Fruit fly (Drosophila melanogaster) whole organism, prepupa: ENCODE results near the gene syd.

ENCODE experiments used
- Blimp-1 ChIP-seq: fragments of 200-800 bp; sonication (Bioruptor generic); optimal IDR thresholded peaks from 3 replicates; lab custom pipeline; 2017; ENCODE audit warnings: missing biosample characterization, missing genetic modification characterization, mild to moderate bottlenecking, moderate library complexity, missing genetic modification reagents
- CG10631 ChIP-seq: fragments of 200-800 bp; sonication (Bioruptor generic); optimal IDR thresholded peaks from 2 replicates; lab custom pipeline; 2016; ENCODE audit warnings: missing biosample characterization, missing genetic modification characterization
- CG10669 ChIP-seq: fragments of 200-800 bp; sonication (Bioruptor generic); optimal IDR thresholded peaks from 3 replicates; lab custom pipeline; 2018; ENCODE audit warnings: missing biosample characterization, mild to moderate bottlenecking, missing genetic modification characterization, moderate library complexity
- CG11294 ChIP-seq: fragments of 200-800 bp; sonication (Bioruptor generic); IDR thresholded peaks from 2 replicates; pipeline ENCODE4 v1.3.6; 2022; ENCODE audit warnings: missing biosample characterization, missing genetic modification characterization
- CG11902 ChIP-seq: fragments of 200-800 bp; sonication (Bioruptor generic); optimal IDR thresholded peaks from 3 replicates; lab custom pipeline; 2016; ENCODE audit warnings: missing biosample characterization, missing genetic modification characterization
- CG15336 ChIP-seq: fragments of 200-800 bp; sonication (Bioruptor generic); IDR thresholded peaks from 2 replicates; pipeline ENCODE4 v1.3.6; 2022; ENCODE audit warnings: missing biosample characterization, missing genetic modification characterization
- CG16779 ChIP-seq: fragments of 200-800 bp; sonication (Bioruptor generic); optimal IDR thresholded peaks from 3 replicates; lab custom pipeline; 2017; ENCODE audit warnings: missing biosample characterization, mild to moderate bottlenecking, missing genetic modification characterization
- CG3032 ChIP-seq: fragments of 200-800 bp; optimal IDR thresholded peaks from 2 replicates; lab custom pipeline; 2019; ENCODE audit warnings: missing biosample characterization, mild to moderate bottlenecking, missing genetic modification characterization, moderate library complexity
- CG32006 ChIP-seq: fragments of 200-800 bp; sonication (Bioruptor generic); optimal IDR thresholded peaks from 3 replicates; lab custom pipeline; 2017; ENCODE audit warnings: missing biosample characterization, mild to moderate bottlenecking, missing genetic modification characterization
- CG34406 ChIP-seq: fragments of 200-800 bp; sonication (Bioruptor generic); optimal IDR thresholded peaks from 3 replicates; lab custom pipeline; 2016; ENCODE audit warnings: missing biosample characterization, missing genetic modification characterization
- CG3919 ChIP-seq: fragments of 200-800 bp; sonication (Bioruptor generic); optimal IDR thresholded peaks from 3 replicates; lab custom pipeline; 2016; ENCODE audit warnings: missing biosample characterization, missing genetic modification characterization
- CG4318 ChIP-seq: fragments of 200-800 bp; sonication (Bioruptor generic); optimal IDR thresholded peaks from 3 replicates; lab custom pipeline; 2017; ENCODE audit warnings: missing biosample characterization, mild to moderate bottlenecking, missing genetic modification characterization
- CG6163 ChIP-seq: fragments of 200-800 bp; sonication (Bioruptor generic); IDR thresholded peaks from 3 replicates; pipeline ENCODE4 v1.3.6; 2022; ENCODE audit warnings: missing biosample characterization, missing genetic modification characterization
- CG6276 ChIP-seq: fragments of 200-800 bp; sonication (Bioruptor generic); optimal IDR thresholded peaks from 2 replicates; lab custom pipeline; 2017; ENCODE audit warnings: missing biosample characterization, mild to moderate bottlenecking, missing genetic modification characterization
- CG6792 ChIP-seq: fragments of 200-800 bp; sonication (Bioruptor generic); optimal IDR thresholded peaks from 3 replicates; lab custom pipeline; 2016; ENCODE audit warnings: missing biosample characterization, missing genetic modification characterization
- CG6808 ChIP-seq: fragments of 200-800 bp; sonication (Bioruptor generic); optimal IDR thresholded peaks from 3 replicates; lab custom pipeline; 2017; ENCODE audit warnings: missing biosample characterization, missing genetic modification characterization, mild to moderate bottlenecking, moderate library complexity, missing genetic modification reagents
- CG6854 ChIP-seq: fragments of 200-800 bp; sonication (Bioruptor generic); optimal IDR thresholded peaks from 2 replicates; lab custom pipeline; 2017; ENCODE audit warnings: missing biosample characterization, mild to moderate bottlenecking, missing genetic modification characterization
- CG7368 ChIP-seq: fragments of 200-800 bp; sonication (Bioruptor generic); optimal IDR thresholded peaks from 3 replicates; lab custom pipeline; 2016; ENCODE audit warnings: missing biosample characterization, missing genetic modification characterization
- CG8319 ChIP-seq: fragments of 200-800 bp; sonication (Bioruptor generic); optimal IDR thresholded peaks from 3 replicates; lab custom pipeline; 2016; ENCODE audit warnings: missing biosample characterization, missing genetic modification characterization
- CG8632 ChIP-seq: fragments of 200-800 bp; sonication (Bioruptor generic); optimal IDR thresholded peaks from 3 replicates; lab custom pipeline; 2016; ENCODE audit warnings: missing biosample characterization, missing genetic modification characterization
- CG9139 ChIP-seq: fragments of 200-800 bp; sonication (Bioruptor generic); optimal IDR thresholded peaks from 3 replicates; lab custom pipeline; 2017; ENCODE audit warnings: missing biosample characterization, mild to moderate bottlenecking, missing genetic modification characterization
- Eip78C ChIP-seq: fragments of 200-800 bp; sonication (Bioruptor generic); peaks from one replicate; lab custom pipeline; 2016; ENCODE audit warnings: missing biosample characterization, missing genetic modification characterization
- Eip93F ChIP-seq: fragments of 200-800 bp; sonication (Bioruptor generic); optimal IDR thresholded peaks from 2 replicates; lab custom pipeline; 2016; ENCODE audit warnings: missing biosample characterization, mild to moderate bottlenecking, missing genetic modification characterization
- Ets96B ChIP-seq: fragments of 200-800 bp; optimal IDR thresholded peaks from 2 replicates; lab custom pipeline; 2019; ENCODE audit warnings: missing biosample characterization, mild to moderate bottlenecking, missing genetic modification characterization, moderate library complexity
- Hr39 ChIP-seq: fragments of 200-800 bp; sonication (Bioruptor generic); optimal IDR thresholded peaks from 2 replicates; lab custom pipeline; 2016; ENCODE audit warnings: missing biosample characterization, missing genetic modification characterization
- Met ChIP-seq: fragments of 200-800 bp; sonication (Bioruptor generic); optimal IDR thresholded peaks from 3 replicates; lab custom pipeline; 2016; ENCODE audit warnings: missing biosample characterization, missing genetic modification characterization
- OdsH ChIP-seq: fragments of 200-800 bp; sonication (Bioruptor generic); optimal IDR thresholded peaks from 3 replicates; lab custom pipeline; 2016; ENCODE audit warnings: missing biosample characterization, missing genetic modification characterization
- Sox102F ChIP-seq: fragments of 200-800 bp; sonication (Bioruptor generic); optimal IDR thresholded peaks from 2 replicates; lab custom pipeline; 2016; ENCODE audit warnings: missing biosample characterization, mild to moderate bottlenecking, missing genetic modification characterization
- Sox15 ChIP-seq: fragments of 200-800 bp; sonication (Bioruptor generic); optimal IDR thresholded peaks from 3 replicates; lab custom pipeline; 2016; ENCODE audit warnings: missing biosample characterization, missing genetic modification characterization
- achi ChIP-seq: fragments of 200-800 bp; sonication (Bioruptor generic); optimal IDR thresholded peaks from 3 replicates; lab custom pipeline; 2016; ENCODE audit warnings: missing biosample characterization, missing genetic modification characterization
- cyc ChIP-seq: fragments of 200-800 bp; sonication (Bioruptor generic); optimal IDR thresholded peaks from 3 replicates; lab custom pipeline; 2016; ENCODE audit warnings: missing biosample characterization, missing genetic modification characterization
- dac ChIP-seq: fragments of 200-800 bp; sonication (Bioruptor generic); optimal IDR thresholded peaks from 2 replicates; lab custom pipeline; 2017; ENCODE audit warnings: missing biosample characterization, mild to moderate bottlenecking, missing genetic modification characterization
- eg ChIP-seq: fragments of 200-800 bp; sonication (Bioruptor generic); IDR thresholded peaks from 3 replicates; pipeline ENCODE4 v1.3.6; 2022; ENCODE audit warnings: missing biosample characterization, missing genetic modification characterization
- esn ChIP-seq: fragments of 200-800 bp; sonication (Bioruptor generic); optimal IDR thresholded peaks from 2 replicates; lab custom pipeline; 2016; ENCODE audit warnings: missing biosample characterization, mild to moderate bottlenecking, missing genetic modification characterization, moderate library complexity
- fd59A ChIP-seq: fragments of 200-800 bp; sonication (Bioruptor generic); optimal IDR thresholded peaks from 2 replicates; lab custom pipeline; 2017; ENCODE audit warnings: missing biosample characterization, mild to moderate bottlenecking, missing genetic modification characterization, missing genetic modification reagents
- fd85E ChIP-seq: fragments of 200-800 bp; sonication (Bioruptor generic); optimal IDR thresholded peaks from 3 replicates; lab custom pipeline; 2016; ENCODE audit warnings: missing biosample characterization, missing genetic modification characterization
- fkh ChIP-seq: fragments of 200-800 bp; sonication (Bioruptor generic); optimal IDR thresholded peaks from 3 replicates; lab custom pipeline; 2017; ENCODE audit warnings: missing biosample characterization, mild to moderate bottlenecking, missing genetic modification characterization, moderate library complexity
- lz ChIP-seq: fragments of 200-800 bp; sonication (Bioruptor generic); optimal IDR thresholded peaks from 3 replicates; lab custom pipeline; 2016; ENCODE audit warnings: missing biosample characterization, missing genetic modification characterization
- pdm3 ChIP-seq: fragments of 200-800 bp; sonication (Bioruptor generic); optimal IDR thresholded peaks from 3 replicates; lab custom pipeline; 2016; ENCODE audit warnings: missing biosample characterization, missing genetic modification characterization
- salr ChIP-seq, 2 experiments: fragments of 200-800 bp; sonication (Bioruptor generic); optimal IDR thresholded peaks; 3 replicates each; lab custom pipeline; 2016 to 2018; ENCODE audit warnings: missing biosample characterization in 2 of 2, missing genetic modification characterization in 2 of 2, mild to moderate bottlenecking in 1 of 2
- spab ChIP-seq: fragments of 200-800 bp; sonication (Bioruptor generic); optimal IDR thresholded peaks from 2 replicates; lab custom pipeline; 2017; ENCODE audit warnings: missing biosample characterization, mild to moderate bottlenecking, missing genetic modification characterization, missing genetic modification reagents
- ss ChIP-seq, 2 experiments: fragments of 200-800 bp; sonication (Bioruptor generic); optimal IDR thresholded peaks; 2 replicates in 1 of 2; 3 replicates in 1 of 2; lab custom pipeline; 2017 to 2018; ENCODE audit warnings: mild to moderate bottlenecking in 2 of 2, missing biosample characterization in 2 of 2, missing genetic modification characterization in 2 of 2, moderate library complexity in 1 of 2
- svp ChIP-seq: fragments of 200-800 bp; sonication (Bioruptor generic); peaks from one replicate; lab custom pipeline; 2016; ENCODE audit warnings: missing biosample characterization, missing genetic modification characterization
- topi ChIP-seq: fragments of 200-800 bp; sonication (Bioruptor generic); optimal IDR thresholded peaks from 3 replicates; lab custom pipeline; 2016; ENCODE audit warnings: missing biosample characterization, missing genetic modification characterization

syd gene

dm6 chr3L:7978777-7979649 lies 43.1 kb upstream of the syd start, which contains the start of gene nmo (continued):
- no peak for TF ChIP-seq CG7368 (GFP tag; lab: Kevin White, UChicago)
- peak; percentile 21 to 64 for TF ChIP-seq ss (GFP tag; optimal IDR thresholded peaks at IDR 0.05; lab: Kevin White, UChicago)
- no peak for TF ChIP-seq Blimp-1 (GFP tag; lab: Kevin White, UChicago)
- TF ChIP-seq dac (GFP tag; lab: Kevin White, UChicago), result no peak
- peak; percentile 39 for TF ChIP-seq topi
- TF ChIP-seq fd59A (GFP tag; lab: Kevin White, UChicago), result no peak
- TF ChIP-seq CG3919, result peak; percentile 53
- no peak for TF ChIP-seq CG11902 (GFP tag; lab: Kevin White, UChicago)
- no peak for TF ChIP-seq CG6163
- peak; percentile 3 for TF ChIP-seq esn
- TF ChIP-seq Eip93F (GFP tag; lab: Kevin White, UChicago), result no peak
- peak; percentile 44 for TF ChIP-seq cyc
- no peak for TF ChIP-seq CG4318
- TF ChIP-seq CG10631 (GFP tag; lab: Kevin White, UChicago), result no peak
- no peak for TF ChIP-seq eg (GFP tag; lab: Robert Waterston, UW)
- no peak for TF ChIP-seq Ets96B
- TF ChIP-seq Sox15 (GFP tag; lab: Kevin White, UChicago), result no peak
- TF ChIP-seq Eip78C, result peak; percentile 68
- no peak for TF ChIP-seq Sox102F (GFP tag; lab: Kevin White, UChicago)
- no peak for TF ChIP-seq lz
- no peak for TF ChIP-seq OdsH (GFP tag; lab: Kevin White, UChicago)
- TF ChIP-seq fd85E (GFP tag; lab: Kevin White, UChicago), result no peak
- TF ChIP-seq CG32006 (GFP tag; lab: Kevin White, UChicago), result no peak

DNA sequence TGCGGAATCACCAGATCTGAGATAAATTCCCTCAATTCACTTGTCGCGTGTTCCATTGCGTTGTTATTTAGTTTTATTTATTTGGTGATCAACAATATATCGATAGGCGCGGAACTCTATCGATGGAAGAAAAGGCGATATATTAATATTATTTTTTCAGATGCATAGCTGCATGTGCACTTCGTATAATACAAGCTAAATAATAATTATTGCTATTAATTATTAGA lies 42.5 kb upstream of the syd start, which contains the start of gene Pop4:
TSS of gene Pop4 (minus strand) at position 101 of the 227 bp plus-strand sequence.
- TF ChIP-seq CG15336 (no peak), Blimp-1 (GFP tag; lab: Kevin White, UChicago) (no peak), Ets96B (no peak), CG6854 (GFP tag; lab: Kevin White, UChicago) (no peak), ss (GFP tag; optimal IDR thresholded peaks at IDR 0.05; lab: Kevin White, UChicago) (no peak), CG8632 (GFP tag; lab: Kevin White, UChicago) (no peak), CG11294 (GFP tag; lab: Robert Waterston, UW) (no peak), CG16779 (tag; lab: Kevin White, UChicago) (no peak), OdsH (GFP tag; lab: Kevin White, UChicago) (no peak), CG10631 (GFP tag; lab: Kevin White, UChicago) (no peak), lz (no peak), fkh (GFP tag; lab: Kevin White, UChicago) (no peak), Eip93F (GFP tag; lab: Kevin White, UChicago) (no peak), CG9139 (no peak)

dm6 chr3L:7976081-7976483 lies 40.2 kb upstream of the syd start, which contains the start of the genes HP4 and CG8209:
TSS of gene HP4 (minus strand) at chr3L:7976154.
TSS of gene CG8209 (plus strand) at chr3L:7976406.
- peak; percentile 74 for TF ChIP-seq CG8319
- peak in 1 of 2 experiments; percentile 45 for TF ChIP-seq ss (GFP tag; optimal IDR thresholded peaks at IDR 0.05; lab: Kevin White, UChicago)
- TF ChIP-seq CG10631 (GFP tag; lab: Kevin White, UChicago), result peak; percentile 88
- TF ChIP-seq spab (GFP tag; lab: Kevin White, UChicago), result no peak
- peak; percentile 81 for TF ChIP-seq CG34406
- TF ChIP-seq CG6808, result no peak
- no peak for TF ChIP-seq CG9139
- no peak for TF ChIP-seq CG3919
- peak in 1 of 2 experiments; percentile 15 for TF ChIP-seq salr (GFP tag; optimal IDR thresholded peaks at IDR 0.05; lab: Kevin White, UChicago)
- peak; percentile 91 for TF ChIP-seq Eip78C
- peak; percentile 71 for TF ChIP-seq topi
- TF ChIP-seq CG6276 (GFP tag; lab: Kevin White, UChicago), result no peak
- TF ChIP-seq CG6163, result peak; percentile 70; the same call in 2 of the 3 replicates
- TF ChIP-seq CG8632 (GFP tag; lab: Kevin White, UChicago), result peak; percentile 84
- TF ChIP-seq svp (GFP tag; lab: Kevin White, UChicago), result no peak
- TF ChIP-seq dac (GFP tag; lab: Kevin White, UChicago), result no peak
- TF ChIP-seq CG7368 (GFP tag; lab: Kevin White, UChicago), result peak; percentile 65
- TF ChIP-seq CG6792 (GFP tag; lab: Kevin White, UChicago), result peak; percentile 65
- TF ChIP-seq CG15336, result peak; percentile 77
- TF ChIP-seq CG10669, result peak; percentile 68
- TF ChIP-seq Hr39 (GFP tag; lab: Kevin White, UChicago), result peak; percentile 1
- peak; percentile 5 for TF ChIP-seq CG6854 (GFP tag; lab: Kevin White, UChicago)
- peak; percentile 79 for TF ChIP-seq CG3032 (tag; lab: Kevin White, UChicago)
- peak; percentile 73 for TF ChIP-seq Met (GFP tag; lab: Kevin White, UChicago)
- TF ChIP-seq achi (GFP tag; lab: Kevin White, UChicago), result peak; percentile 84
- no peak for TF ChIP-seq pdm3 (GFP tag; lab: Kevin White, UChicago)
- TF ChIP-seq fd85E (GFP tag; lab: Kevin White, UChicago), result no peak
- TF ChIP-seq Blimp-1 (GFP tag; lab: Kevin White, UChicago), result peak; percentile 28
